Fruit fly (Drosophila melanogaster) whole organism, embryonic: Measurements from ENCODE around the gene CG12659.

Source experiments
- Aef1 ChIP-seq: fragments of 200-800 bp; sonication (Bioruptor generic); IDR thresholded peaks from 3 replicates; pipeline ENCODE4 v1.3.6; 2022; ENCODE audit warnings: missing biosample characterization, missing genetic modification characterization
- Bgb ChIP-seq: fragments of 200-800 bp; sonication (Bioruptor generic); IDR thresholded peaks from 2 replicates; pipeline ENCODE4 v1.3.6; 2022; ENCODE audit warnings: missing biosample characterization, missing genetic modification characterization; ENCODE audit not compliant: partially characterized antibody
- CG11504 ChIP-seq: fragments of 200-800 bp; sonication (Bioruptor generic); optimal IDR thresholded peaks from 3 replicates; lab custom pipeline; 2019; ENCODE audit warnings: missing biosample characterization, mild to moderate bottlenecking, missing genetic modification characterization, moderate library complexity
- CG11696 ChIP-seq: fragments of 200-800 bp; sonication (Bioruptor generic); IDR thresholded peaks from 2 replicates; pipeline ENCODE4 v1.3.6; 2022; ENCODE audit warnings: missing biosample characterization, missing genetic modification characterization
- CG15514 ChIP-seq: fragments of 200-800 bp; sonication (Bioruptor generic); optimal IDR thresholded peaks from 3 replicates; lab custom pipeline; 2017; ENCODE audit warnings: missing biosample characterization, missing genetic modification characterization, mild to moderate bottlenecking, moderate library complexity, missing genetic modification reagents
- CG17186 ChIP-seq: fragments of 200-800 bp; sonication (Bioruptor generic); optimal IDR thresholded peaks from 3 replicates; lab custom pipeline; 2017; ENCODE audit warnings: missing biosample characterization, missing genetic modification reagents, missing genetic modification characterization
- CG2678 ChIP-seq: fragments of 200-800 bp; sonication (Bioruptor generic); optimal IDR thresholded peaks from 3 replicates; lab custom pipeline; 2019; ENCODE audit warnings: missing biosample characterization, mild to moderate bottlenecking, missing genetic modification characterization, moderate library complexity
- CG3163 ChIP-seq: fragments of 200-800 bp; sonication (Bioruptor generic); optimal IDR thresholded peaks from 3 replicates; lab custom pipeline; 2016; ENCODE audit warnings: missing biosample characterization, missing genetic modification characterization
- CG32532 ChIP-seq: fragments of 200-800 bp; sonication (Bioruptor generic); IDR thresholded peaks from 2 replicates; pipeline ENCODE4 v1.3.6; 2022; ENCODE audit warnings: missing biosample characterization, missing genetic modification characterization
- CG32767 ChIP-seq: fragments of 200-800 bp; sonication (Bioruptor generic); IDR thresholded peaks from 2 replicates; pipeline ENCODE4 v1.3.6; 2022; ENCODE audit warnings: missing biosample characterization, missing genetic modification characterization
- CG34422 ChIP-seq: fragments of 200-800 bp; sonication (Bioruptor generic); IDR thresholded peaks from 3 replicates; pipeline ENCODE4 v1.3.6; 2022; ENCODE audit warnings: missing biosample characterization, missing genetic modification characterization
- CG42726 ChIP-seq: fragments of 200-800 bp; sonication (Bioruptor generic); IDR thresholded peaks from 2 replicates; pipeline ENCODE4 v1.3.6; 2022; ENCODE audit warnings: missing biosample characterization, missing genetic modification characterization; ENCODE audit not compliant: partially characterized antibody
- CG6272 ChIP-seq: fragments of 200-800 bp; sonication (Bioruptor generic); IDR thresholded peaks from 2 replicates; pipeline ENCODE4 v1.3.6; 2022; ENCODE audit warnings: missing biosample characterization, missing genetic modification characterization
- CG7372 ChIP-seq: fragments of 200-800 bp; sonication (Bioruptor generic); IDR thresholded peaks from 2 replicates; pipeline ENCODE4 v1.3.6; 2022; ENCODE audit warnings: missing biosample characterization, missing genetic modification characterization
- CG7928 ChIP-seq: fragments of 200-800 bp; sonication (Bioruptor generic); optimal IDR thresholded peaks from 2 replicates; lab custom pipeline; 2017; ENCODE audit warnings: missing biosample characterization, mild to moderate bottlenecking, missing genetic modification characterization
- CG7987 ChIP-seq: fragments of 200-800 bp; sonication (Bioruptor generic); optimal IDR thresholded peaks from 2 replicates; lab custom pipeline; 2018; ENCODE audit warnings: missing biosample characterization, mild to moderate bottlenecking, missing genetic modification characterization, moderate library complexity
- CTCF ChIP-seq: fragments of 200-800 bp; sonication (Bioruptor generic); optimal IDR thresholded peaks from 2 replicates; lab custom pipeline; 2017; ENCODE audit warnings: missing biosample characterization, mild to moderate bottlenecking, missing genetic modification characterization, moderate library complexity
- CoRest ChIP-seq: fragments of 200-800 bp; sonication (Bioruptor generic); optimal IDR thresholded peaks from 3 replicates; lab custom pipeline; 2018; ENCODE audit warnings: missing biosample characterization, mild to moderate bottlenecking, missing genetic modification characterization, moderate library complexity
- D19B ChIP-seq: fragments of 200-800 bp; sonication (Bioruptor generic); optimal IDR thresholded peaks from 2 replicates; lab custom pipeline; 2017; ENCODE audit warnings: missing biosample characterization, mild to moderate bottlenecking, missing genetic modification characterization
- E2f2 ChIP-seq: fragments of 200-800 bp; sonication (Bioruptor generic); IDR thresholded peaks from 2 replicates; pipeline ENCODE4 v1.3.6; 2022; ENCODE audit warnings: missing biosample characterization, missing genetic modification characterization
- HmgZ ChIP-seq: fragments of 200-800 bp; sonication (Bioruptor generic); optimal IDR thresholded peaks from 2 replicates; lab custom pipeline; 2018; ENCODE audit warnings: missing biosample characterization, mild to moderate bottlenecking, missing genetic modification characterization
- Hr51 ChIP-seq, 2 experiments: fragments of 200-800 bp; sonication (Bioruptor generic); optimal IDR thresholded peaks; 2 replicates in 1 of 2; 3 replicates in 1 of 2; lab custom pipeline; 2016 to 2018; ENCODE audit warnings: missing biosample characterization in 2 of 2, missing genetic modification characterization in 2 of 2, mild to moderate bottlenecking in 1 of 2, moderate library complexity in 1 of 2
- Kr ChIP-seq: fragments of 200-800 bp; sonication (Bioruptor generic); optimal IDR thresholded peaks from 2 replicates; lab custom pipeline; 2017; ENCODE audit warnings: missing biosample characterization, mild to moderate bottlenecking, missing genetic modification characterization
- Lpt ChIP-seq: fragments of >200 bp; optimal IDR thresholded peaks from 2 replicates; lab custom pipeline; 2018; ENCODE audit warnings: missing biosample characterization, missing genetic modification characterization
- Mad ChIP-seq: fragments of 200-800 bp; sonication (Bioruptor generic); optimal IDR thresholded peaks from 2 replicates; lab custom pipeline; 2016; ENCODE audit warnings: missing biosample characterization, missing genetic modification characterization
- Med ChIP-seq: fragments of 200-800 bp; sonication (Bioruptor generic); peaks from one replicate; lab custom pipeline; 2016; ENCODE audit warnings: missing biosample characterization, missing genetic modification characterization, mild to moderate bottlenecking, inconsistent platforms, moderate library complexity
- Myb ChIP-seq: fragments of 200-800 bp; sonication (Bioruptor generic); optimal IDR thresholded peaks from 2 replicates; lab custom pipeline; 2016; ENCODE audit warnings: missing biosample characterization, missing genetic modification characterization
- ase ChIP-seq: fragments of 200-800 bp; sonication (Bioruptor generic); IDR thresholded peaks from 3 replicates; pipeline ENCODE4 v1.3.6; 2022; ENCODE audit warnings: missing biosample characterization, missing genetic modification characterization
- ato ChIP-seq: fragments of 200-800 bp; sonication (Bioruptor generic); IDR thresholded peaks from 2 replicates; pipeline ENCODE4 v1.3.6; 2022; ENCODE audit warnings: missing biosample characterization, missing genetic modification characterization; ENCODE audit not compliant: partially characterized antibody
- bcd ChIP-seq: fragments of 200-800 bp; sonication (Bioruptor generic); optimal IDR thresholded peaks from 2 replicates; lab custom pipeline; 2017; ENCODE audit warnings: missing biosample characterization, mild to moderate bottlenecking, missing genetic modification characterization
- chinmo ChIP-seq: fragments of 200-800 bp; sonication (Bioruptor generic); IDR thresholded peaks from 4 replicates; pipeline ENCODE4 v1.3.6; 2022; ENCODE audit warnings: missing biosample characterization, missing genetic modification characterization; ENCODE audit not compliant: partially characterized antibody
- chn ChIP-seq: fragments of 200-800 bp; sonication (Bioruptor generic); optimal IDR thresholded peaks from 2 replicates; lab custom pipeline; 2016; ENCODE audit warnings: missing biosample characterization, missing genetic modification characterization
- eyg ChIP-seq: fragments of 200-800 bp; sonication (Bioruptor generic); optimal IDR thresholded peaks from 3 replicates; lab custom pipeline; 2016; ENCODE audit warnings: missing biosample characterization, missing genetic modification characterization
- gro ChIP-seq: fragments of 200-800 bp; sonication (Bioruptor generic); optimal IDR thresholded peaks from 2 replicates; lab custom pipeline; 2016; ENCODE audit warnings: missing biosample characterization, missing genetic modification characterization
- gt ChIP-seq: fragments of 200-800 bp; sonication (Bioruptor generic); IDR thresholded peaks from 2 replicates; pipeline ENCODE4 v1.3.6; 2022; ENCODE audit warnings: missing biosample characterization, missing genetic modification characterization
- ham ChIP-seq: fragments of 200-800 bp; sonication (Bioruptor generic); IDR thresholded peaks from 2 replicates; pipeline ENCODE4 v1.3.6; 2022; ENCODE audit warnings: missing biosample characterization, missing genetic modification characterization
- insv ChIP-seq, 2 experiments: fragments of 200-800 bp; sonication (Bioruptor generic); optimal IDR thresholded peaks; 3 replicates each; lab custom pipeline; 2016 to 2018; ENCODE audit warnings: missing biosample characterization in 2 of 2, missing genetic modification characterization in 2 of 2
- lilli ChIP-seq: fragments of 200-800 bp; sonication (Bioruptor generic); optimal IDR thresholded peaks from 3 replicates; lab custom pipeline; 2016; ENCODE audit warnings: missing biosample characterization, missing genetic modification characterization
- lmd ChIP-seq: fragments of 200-800 bp; sonication (Bioruptor generic); IDR thresholded peaks from 2 replicates; pipeline ENCODE4 v1.3.6; 2022; ENCODE audit warnings: missing biosample characterization, missing genetic modification characterization
- lola ChIP-seq, 3 experiments: fragments of >200 bp in 2 of 3; fragments of 200-800 bp in 1 of 3; sonication (Bioruptor generic) in 1 of 3; optimal IDR thresholded peaks; 2 replicates each; lab custom pipeline; 2017 to 2019; ENCODE audit warnings: missing biosample characterization in 3 of 3, missing genetic modification characterization in 3 of 3, mild to moderate bottlenecking in 1 of 3, moderate library complexity in 1 of 3
- lov ChIP-seq, 2 experiments: fragments of 200-800 bp in 1 of 2; fragments of >200 bp in 1 of 2; sonication (Bioruptor generic) in 1 of 2; IDR thresholded peaks in 1 of 2; optimal IDR thresholded peaks in 1 of 2; 2 replicates in 1 of 2; 3 replicates in 1 of 2; pipeline versions ENCODE4 v1.3.6 to Lab custom; 2017 to 2022; ENCODE audit warnings: missing biosample characterization in 1 of 2, missing genetic modification characterization in 1 of 2
- pho ChIP-seq: fragments of 200-800 bp; sonication (Bioruptor generic); optimal IDR thresholded peaks from 2 replicates; lab custom pipeline; 2016; ENCODE audit warnings: missing biosample characterization, missing genetic modification characterization
- row ChIP-seq: fragments of 200-800 bp; sonication (Bioruptor generic); IDR thresholded peaks from 3 replicates; pipeline ENCODE4 v1.3.6; 2022; ENCODE audit warnings: missing biosample characterization, missing genetic modification characterization
- scrt ChIP-seq: fragments of 200-800 bp; sonication (Bioruptor generic); optimal IDR thresholded peaks from 2 replicates; lab custom pipeline; 2018; ENCODE audit warnings: missing biosample characterization, mild to moderate bottlenecking, missing genetic modification characterization, moderate library complexity
- slbo ChIP-seq: fragments of 200-800 bp; sonication (Bioruptor generic); IDR thresholded peaks from 2 replicates; pipeline ENCODE4 v1.3.6; 2022; ENCODE audit warnings: missing biosample characterization, missing genetic modification characterization
- stc ChIP-seq: fragments of 200-800 bp; sonication (Bioruptor generic); IDR thresholded peaks from 2 replicates; pipeline ENCODE4 v1.3.6; 2022; ENCODE audit warnings: missing biosample characterization, missing genetic modification characterization
- tap ChIP-seq: fragments of 200-800 bp; optimal IDR thresholded peaks from 3 replicates; lab custom pipeline; 2019; ENCODE audit warnings: missing biosample characterization, mild to moderate bottlenecking, missing genetic modification characterization, moderate library complexity
- unc-4 ChIP-seq: fragments of 200-800 bp; sonication (Bioruptor generic); IDR thresholded peaks from 2 replicates; pipeline ENCODE4 v1.3.6; 2022; ENCODE audit warnings: missing biosample characterization, missing genetic modification characterization; ENCODE audit not compliant: partially characterized antibody
- unpg ChIP-seq: fragments of 200-800 bp; sonication (Bioruptor generic); optimal IDR thresholded peaks from 3 replicates; lab custom pipeline; 2018; ENCODE audit warnings: missing biosample characterization, mild to moderate bottlenecking, missing genetic modification characterization, moderate library complexity
- z ChIP-seq: fragments of 200-800 bp; sonication (Bioruptor generic); IDR thresholded peaks from 3 replicates; pipeline ENCODE4 v1.3.6; 2022; ENCODE audit warnings: missing biosample characterization, missing genetic modification characterization
- zen ChIP-seq: fragments of 200-800 bp; sonication (Bioruptor generic); optimal IDR thresholded peaks from 3 replicates; lab custom pipeline; 2018; ENCODE audit warnings: missing biosample characterization, mild to moderate bottlenecking, missing genetic modification characterization, moderate library complexity

The CG12659 gene

dm6 chrX:8606206-8606605 is 14.7 kb upstream of the CG12659 start, which contains the start of gene Caf1-180 (continued):
- TF ChIP-seq lov (optimal IDR thresholded peaks at IDR 0.05; lab: Kevin White, UChicago) (no peak), lov (GFP tag; IDR thresholded peaks at IDR 0.05; lab: Robert Waterston, UW) (no peak), CG7987 (no peak), CG42726 (GFP tag; lab: Robert Waterston, UW) (peak; percentile 87), CG7928 (GFP tag; lab: Kevin White, UChicago) (no peak), CG32767 (GFP tag; lab: Robert Waterston, UW) (no peak), CG34422 (GFP tag; lab: Robert Waterston, UW) (peak; percentile 34; the same call in 1 of the 3 replicates), z (no peak), ham (no peak), scrt (GFP tag; lab: Kevin White, UChicago) (no peak), ato (GFP tag; lab: Robert Waterston, UW) (peak; percentile 54; the same call in 1 of the 2 replicates), Kr (GFP tag; lab: Kevin White, UChicago) (peak; percentile 92), Med (GFP tag; lab: Kevin White, UChicago) (peak; percentile 84), pho (GFP tag; lab: Kevin White, UChicago) (peak; percentile 45), unc-4 (peak; percentile 75), HmgZ (tag; lab: Kevin White, UChicago) (peak; percentile 54), row (peak; percentile 36; the same call in 2 of the 3 replicates), Mad (GFP tag; lab: Kevin White, UChicago) (peak; percentile 31), lola (GFP tag; optimal IDR thresholded peaks at IDR 0.05; lab: Kevin White, UChicago) (peak in 1 of 3 experiments; percentile 17), ase (GFP tag; lab: Robert Waterston, UW) (no peak), Hr51 (GFP tag; optimal IDR thresholded peaks at IDR 0.05; lab: Kevin White, UChicago) (no peak), Aef1 (GFP tag; lab: Robert Waterston, UW) (no peak), D19B (no peak), lilli (GFP tag; lab: Kevin White, UChicago) (peak; percentile 13), CG2678 (tag; lab: Kevin White, UChicago) (no peak), CG15514 (peak; percentile 58), gro (GFP tag; lab: Kevin White, UChicago) (peak; percentile 1), unpg (GFP tag; lab: Kevin White, UChicago) (no peak), Bgb (peak; percentile 87), Myb (GFP tag; lab: Kevin White, UChicago) (peak; percentile 68), eyg (GFP tag; lab: Kevin White, UChicago) (no peak), CG3163 (GFP tag; lab: Kevin White, UChicago) (no peak), CG6272 (GFP tag; lab: Robert Waterston, UW) (0 out of 2 replicates have a peak, but pooled peaks have one; percentile 18), CoRest (tag; lab: Kevin White, UChicago) (peak; percentile 53), CG32532 (GFP tag; lab: Robert Waterston, UW) (peak; percentile 56; the same call in 1 of the 2 replicates), stc (no peak), lmd (GFP tag; lab: Robert Waterston, UW) (peak; percentile 7; the same call in 1 of the 2 replicates), E2f2 (GFP tag; lab: Robert Waterston, UW) (peak; percentile 82), tap (no peak), bcd (peak; percentile 25), gt (no peak), insv (GFP tag; optimal IDR thresholded peaks at IDR 0.05; lab: Kevin White, UChicago) (peak in 1 of 2 experiments; percentile 88), CG17186 (GFP tag; lab: Kevin White, UChicago) (peak; percentile 90), slbo (GFP tag; lab: Robert Waterston, UW) (peak; percentile 64), chinmo (no peak), chn (GFP tag; lab: Kevin White, UChicago) (peak; percentile 43), CG11696 (GFP tag; lab: Robert Waterston, UW) (no peak), CG11504 (no peak), CG7372 (GFP tag; lab: Robert Waterston, UW) (no peak), CTCF (peak; percentile 65), Lpt (no peak), zen (tag; lab: Kevin White, UChicago) (peak; percentile 28)
